Fruit fly (Drosophila melanogaster) whole organism: ENCODE results near the gene CG43093.

Experiments used
- CG8478 ChIP-seq: fragments of >200 bp; optimal IDR thresholded peaks from 2 replicates; lab custom pipeline; 2018; ENCODE audit warnings: inconsistent platforms
- Dll ChIP-seq: fragments of >200 bp; optimal IDR thresholded peaks from 2 replicates; lab custom pipeline; 2017
- EcR ChIP-seq, 2 experiments: fragments of >200 bp; optimal IDR thresholded peaks; 2 replicates each; lab custom pipeline; 2017; ENCODE audit warnings: missing biosample characterization in 2 of 2, missing genetic modification characterization in 2 of 2, missing genetic modification reagents in 2 of 2
- pan ChIP-seq: fragments of >200 bp; optimal IDR thresholded peaks from 2 replicates; lab custom pipeline; 2017
- usp ChIP-seq: fragments of >200 bp; optimal IDR thresholded peaks from 2 replicates; lab custom pipeline; 2017; ENCODE audit warnings: missing biosample characterization, missing genetic modification characterization, mixed read lengths

- TF ChIP-seq CG8478 (lab: Kevin White, UChicago), result no peak
- no peak for TF ChIP-seq EcR (GFP tag; optimal IDR thresholded peaks at IDR 0.05; lab: Kevin White, UChicago)
- no peak for TF ChIP-seq pan (lab: Kevin White, UChicago)
- no peak for TF ChIP-seq Dll (lab: Kevin White, UChicago)
- TF ChIP-seq usp (GFP tag; lab: Kevin White, UChicago), result no peak
Observed at dm6 chr3R:22750039-22750438, 20.1 kb downstream of the CG43093 start.
